Fruit fly (Drosophila melanogaster): ENCODE measurements around the gene CG8010.

Gene CG8010

DNA sequence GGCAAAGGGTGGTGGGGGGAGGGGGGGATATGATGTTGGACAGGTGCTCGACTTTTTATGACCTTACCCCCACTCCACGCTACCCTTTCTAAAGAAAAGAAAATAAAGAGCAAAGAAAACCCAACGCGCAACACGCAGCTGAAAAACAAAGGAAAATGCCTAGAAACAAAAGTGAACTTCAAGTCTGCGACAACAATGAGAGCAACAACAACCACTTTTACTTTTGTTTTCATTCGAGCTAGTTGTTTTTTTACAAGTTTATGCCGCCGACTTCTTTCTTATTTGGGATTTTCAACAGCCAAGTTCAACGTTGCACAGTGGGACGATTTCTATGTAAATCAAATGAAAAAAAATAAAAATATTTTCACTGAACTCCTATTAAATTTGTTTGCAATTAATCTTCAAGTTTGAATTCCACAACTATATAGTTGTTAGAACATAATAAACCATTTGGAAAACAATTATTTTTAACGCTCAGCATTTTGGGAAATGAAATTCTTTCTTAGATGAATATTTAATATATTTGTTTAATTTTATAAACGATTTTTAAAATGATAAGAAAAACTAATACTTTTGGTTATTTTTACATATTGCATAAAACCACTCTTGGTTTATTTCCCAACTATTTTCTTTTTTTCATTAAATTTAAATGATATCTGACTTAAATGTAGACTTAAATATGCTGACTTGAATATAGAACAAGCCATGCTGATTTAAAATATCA is 44.0 kb downstream of the CG8010 start (continued):
- no peak for TF ChIP-seq Sox14 (GFP tag; optimal IDR thresholded peaks at IDR 0.05)
- no peak for TF ChIP-seq fd85E (GFP tag; optimal IDR thresholded peaks at IDR 0.05)
- no peak for TF ChIP-seq Blimp-1 (GFP tag; optimal IDR thresholded peaks at IDR 0.05)
- no peak for TF ChIP-seq Eip93F (GFP tag; optimal IDR thresholded peaks at IDR 0.05)
- TF ChIP-seq Smox (GFP tag; optimal IDR thresholded peaks at IDR 0.05): peak; percentile 34
- TF ChIP-seq Met (GFP tag; optimal IDR thresholded peaks at IDR 0.05): peak; percentile 18
- no peak for TF ChIP-seq CG31627 (GFP tag; optimal IDR thresholded peaks at IDR 0.05)
- peak; percentile 50 for TF ChIP-seq CG3919 (GFP tag; optimal IDR thresholded peaks at IDR 0.05)
- TF ChIP-seq CG6854 (GFP tag; optimal IDR thresholded peaks at IDR 0.05): no peak

DNA sequence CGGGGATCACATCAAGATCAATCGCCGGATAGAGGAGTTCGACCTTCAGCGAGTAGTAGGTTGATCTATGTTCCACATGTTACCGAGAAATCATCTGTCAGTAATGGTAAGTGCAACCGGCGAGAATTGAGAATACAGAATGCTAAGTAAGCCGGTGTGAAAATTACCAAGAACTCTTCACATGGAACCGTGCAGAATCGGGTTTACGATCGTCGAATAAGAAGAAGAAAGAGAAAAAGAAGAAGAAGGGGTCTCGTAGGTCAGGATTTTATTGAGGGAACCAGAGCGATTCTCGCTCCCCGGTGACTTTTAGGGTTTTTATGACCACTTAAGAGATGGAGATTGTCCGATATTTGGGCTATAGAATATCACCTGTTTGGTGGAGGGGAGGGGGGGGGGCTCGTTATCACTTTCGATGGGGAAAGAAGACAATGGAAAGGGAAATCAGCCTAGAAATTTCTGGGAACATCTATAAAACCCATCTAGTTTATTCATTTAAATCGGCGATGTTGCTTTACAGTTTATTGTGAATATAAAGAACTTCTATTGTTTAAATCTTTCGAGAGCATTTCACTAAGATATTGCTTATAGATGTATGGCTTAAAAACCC is 47.6 kb downstream of the CG8010 start:
- TF ChIP-seq Sox15 (GFP tag; optimal IDR thresholded peaks at IDR 0.05): no peak
- no peak for TF ChIP-seq Ets96B (tag; optimal IDR thresholded peaks at IDR 0.05)
- TF ChIP-seq svp (GFP tag): peak; percentile 47

DNA sequence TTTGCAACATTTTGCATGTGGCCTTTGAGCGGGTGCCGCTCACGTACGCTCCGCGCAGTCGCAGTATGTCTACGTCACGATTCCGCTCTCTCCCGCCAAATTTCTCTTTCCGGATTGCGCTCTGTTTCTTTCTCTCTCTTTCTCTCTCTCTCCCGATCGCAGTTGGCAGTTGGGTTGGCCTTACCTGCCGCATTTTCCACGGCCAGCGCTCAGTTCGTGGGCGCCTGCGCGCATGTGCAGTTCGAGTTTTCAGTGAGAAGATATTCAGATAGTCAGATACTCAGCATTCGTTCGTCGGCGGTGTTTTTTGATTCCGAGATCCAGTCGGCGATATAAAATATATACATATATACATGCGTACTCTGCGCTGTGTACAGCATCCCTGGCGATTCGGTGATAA is 48.3 kb downstream of the CG8010 start, which contains the start of gene CG7884:
TSS of gene CG7884 (plus strand) at position 208 of the 400 bp plus-strand sequence.
- TF ChIP-seq CG1621 (tag; optimal IDR thresholded peaks at IDR 0.05) (peak; percentile 67), dsx (GFP tag; optimal IDR thresholded peaks at IDR 0.05; ENCODE audit: poor library complexity, severe bottlenecking) (peak; percentile 48), CG11762 (GFP tag; optimal IDR thresholded peaks at IDR 0.05; ENCODE audit: insufficient read depth) (no peak), CG6808 (GFP tag; optimal IDR thresholded peaks at IDR 0.05) (no peak), CG9139 (GFP tag; optimal IDR thresholded peaks at IDR 0.05) (peak; percentile 31), CG3919 (GFP tag; optimal IDR thresholded peaks at IDR 0.05) (peak; percentile 7), CG8119 (GFP tag; IDR thresholded peaks at IDR 0.05) (peak; percentile 48; the same call in 1 of the 3 replicates), CG10631 (GFP tag; optimal IDR thresholded peaks at IDR 0.05) (no peak), CG6854 (GFP tag; optimal IDR thresholded peaks at IDR 0.05) (peak; percentile 59), CG4318 (GFP tag; optimal IDR thresholded peaks at IDR 0.05) (no peak), eg (GFP tag; IDR thresholded peaks at IDR 0.05) (peak; percentile 24; the same call in 1 of the 3 replicates), fd59A (GFP tag; optimal IDR thresholded peaks at IDR 0.05) (no peak), Hr38 (GFP tag; optimal IDR thresholded peaks at IDR 0.05) (no peak), vri (GFP tag; optimal IDR thresholded peaks at IDR 0.05) (no peak), achi (GFP tag; optimal IDR thresholded peaks at IDR 0.05) (no peak), CG8319 (GFP tag; optimal IDR thresholded peaks at IDR 0.05) (no peak), CG6163 (GFP tag; IDR thresholded peaks at IDR 0.05) (peak; percentile 51; the same call in 1 of the 3 replicates), Met (GFP tag; optimal IDR thresholded peaks at IDR 0.05) (peak; percentile 20), Sox102F (GFP tag; optimal IDR thresholded peaks at IDR 0.05) (peak; percentile 34), CG3032 (tag; optimal IDR thresholded peaks at IDR 0.05) (no peak), pdm3 (GFP tag; optimal IDR thresholded peaks at IDR 0.05) (no peak), CG15336 (GFP tag; IDR thresholded peaks at IDR 0.05) (peak; percentile 41; the same call in 1 of the 2 replicates), ss (GFP tag; optimal IDR thresholded peaks at IDR 0.05) (peak; percentile 14 to 46), net (GFP tag; optimal IDR thresholded peaks at IDR 0.05) (peak; percentile 12), Hr4 (GFP tag; optimal IDR thresholded peaks at IDR 0.05) (no peak), acj6 (GFP tag; optimal IDR thresholded peaks at IDR 0.05) (no peak), Eip78C (GFP tag) (peak; percentile 21)

All from whole organism, prepupa.